Worm (Caenorhabditis elegans) whole organism, L2 larva: ENCODE measurements around the gene F17C11.12.
A peak's percentile ranks its signal among the peaks of the same experiment; 100 is the strongest.

Experiments
- C34F6.9 ChIP-seq: fragments of 150-350 bp; optimal IDR thresholded peaks from 2 replicates; lab custom pipeline; 2014; ENCODE audit warnings: missing biosample characterization, missing genetic modification characterization
- R02D3.7 ChIP-seq: fragments of 150-350 bp; optimal IDR thresholded peaks from 2 replicates; lab custom pipeline; 2014; ENCODE audit warnings: missing biosample characterization, missing genetic modification characterization
- ZK546.5 ChIP-seq: sonication (generic microtip); optimal IDR thresholded peaks from 2 replicates; lab custom pipeline; 2017; ENCODE audit warnings: missing biosample characterization, missing genetic modification characterization
- alr-1 ChIP-seq: fragments of 150-350 bp; optimal IDR thresholded peaks from 2 replicates; lab custom pipeline; 2014; ENCODE audit warnings: missing biosample characterization, missing genetic modification characterization
- ama-1 ChIP-seq: fragments of 150-350 bp; optimal IDR thresholded peaks from 2 replicates; lab custom pipeline; 2018; ENCODE audit warnings: inconsistent platforms
- ceh-16 ChIP-seq: fragments of 150-350 bp; optimal IDR thresholded peaks from 2 replicates; lab custom pipeline; 2014; ENCODE audit warnings: missing biosample characterization, missing genetic modification characterization
- egl-27 ChIP-seq: sonication (generic microtip); optimal IDR thresholded peaks from 3 replicates; lab custom pipeline; 2017; ENCODE audit warnings: missing biosample characterization, missing genetic modification reagents, missing genetic modification characterization
- elt-3 ChIP-seq: sonication (generic microtip); optimal IDR thresholded peaks from 2 replicates; lab custom pipeline; 2017; ENCODE audit warnings: missing biosample characterization, missing genetic modification characterization
- gmeb-1 ChIP-seq: fragments of 150-350 bp; optimal IDR thresholded peaks from 2 replicates; lab custom pipeline; 2014; ENCODE audit warnings: missing biosample characterization, missing genetic modification characterization
- lin-11 ChIP-seq: fragments of 150-350 bp; sonication (generic microtip); optimal IDR thresholded peaks from 2 replicates; lab custom pipeline; 2014; ENCODE audit warnings: missing biosample characterization, missing genetic modification characterization, inconsistent platforms, mixed read lengths
- lin-13 ChIP-seq: fragments of 150-350 bp; optimal IDR thresholded peaks from 2 replicates; lab custom pipeline; 2014; ENCODE audit warnings: missing biosample characterization, missing genetic modification reagents, missing genetic modification characterization
- lin-39 ChIP-seq: fragments of 150-350 bp; optimal IDR thresholded peaks from 2 replicates; lab custom pipeline; 2014; ENCODE audit warnings: missing biosample characterization, missing genetic modification reagents, missing genetic modification characterization
- lsy-2 ChIP-seq, 2 experiments: fragments of 150-350 bp in 1 of 2; sonication (generic microtip) in 1 of 2; optimal IDR thresholded peaks; 2 replicates each; lab custom pipeline; 2014 to 2017; ENCODE audit warnings: missing biosample characterization in 2 of 2, missing genetic modification characterization in 2 of 2
- mab-5 ChIP-seq: fragments of 150-350 bp; optimal IDR thresholded peaks from 2 replicates; lab custom pipeline; 2014; ENCODE audit warnings: missing biosample characterization, missing genetic modification characterization
- mdl-1 ChIP-seq, 2 experiments: fragments of 150-350 bp in 1 of 2; sonication (generic microtip) in 1 of 2; optimal IDR thresholded peaks; 2 replicates each; lab custom pipeline; 2017; ENCODE audit warnings: missing biosample characterization in 2 of 2, missing genetic modification characterization in 2 of 2
- nhr-10 ChIP-seq: sonication (generic microtip); optimal IDR thresholded peaks from 2 replicates; lab custom pipeline; 2017; ENCODE audit warnings: missing biosample characterization, missing genetic modification characterization
- nhr-11 ChIP-seq: fragments of 150-350 bp; optimal IDR thresholded peaks from 2 replicates; lab custom pipeline; 2014; ENCODE audit warnings: missing biosample characterization, missing genetic modification characterization
- nhr-23 ChIP-seq: fragments of 150-350 bp; optimal IDR thresholded peaks from 2 replicates; lab custom pipeline; 2014; ENCODE audit warnings: missing biosample characterization, missing genetic modification reagents, missing genetic modification characterization
- nhr-237 ChIP-seq: fragments of 150-350 bp; optimal IDR thresholded peaks from 2 replicates; lab custom pipeline; 2014; ENCODE audit warnings: missing biosample characterization, missing genetic modification characterization
- nhr-25 ChIP-seq: fragments of 150-350 bp; sonication (generic microtip); optimal IDR thresholded peaks from 3 replicates; lab custom pipeline; 2014; ENCODE audit warnings: missing biosample characterization, missing genetic modification characterization
- nhr-6 ChIP-seq: fragments of 150-350 bp; optimal IDR thresholded peaks from 2 replicates; lab custom pipeline; 2014; ENCODE audit warnings: missing biosample characterization, missing genetic modification characterization
- peb-1 ChIP-seq: fragments of 150-350 bp; optimal IDR thresholded peaks from 2 replicates; lab custom pipeline; 2014; ENCODE audit warnings: missing biosample characterization, missing genetic modification characterization
- sem-4 ChIP-seq: fragments of 150-350 bp; optimal IDR thresholded peaks from 2 replicates; lab custom pipeline; 2014; ENCODE audit warnings: missing biosample characterization, missing genetic modification reagents, missing genetic modification characterization
- skn-1 ChIP-seq: sonication (generic microtip); optimal IDR thresholded peaks from 2 replicates; lab custom pipeline; 2017; ENCODE audit warnings: missing biosample characterization, missing genetic modification characterization
- sma-3 ChIP-seq: sonication (generic microtip); optimal IDR thresholded peaks from 2 replicates; lab custom pipeline; 2016; ENCODE audit warnings: missing genetic modification reagents, missing genetic modification characterization, missing compliant biosample characterization
- sma-9 ChIP-seq, 2 experiments: fragments of 150-350 bp in 1 of 2; sonication (generic microtip) in 1 of 2; optimal IDR thresholded peaks; 2 replicates each; lab custom pipeline; 2014 to 2016; ENCODE audit warnings: missing genetic modification characterization in 2 of 2, mild to moderate bottlenecking in 1 of 2, missing biosample characterization in 1 of 2, missing compliant biosample characterization in 1 of 2, missing genetic modification reagents in 1 of 2, moderate library complexity in 1 of 2
- snpc-4 ChIP-seq: fragments of 150-350 bp; optimal IDR thresholded peaks from 2 replicates; lab custom pipeline; 2014; ENCODE audit warnings: missing biosample characterization, missing genetic modification characterization
- unc-55 ChIP-seq: fragments of 150-350 bp; sonication (generic microtip); optimal IDR thresholded peaks from 3 replicates; lab custom pipeline; 2014; ENCODE audit warnings: missing biosample characterization, missing genetic modification reagents, missing genetic modification characterization
- zag-1 ChIP-seq: fragments of 150-350 bp; optimal IDR thresholded peaks from 2 replicates; lab custom pipeline; 2014; ENCODE audit warnings: missing biosample characterization, missing genetic modification characterization
- ztf-1 ChIP-seq: fragments of 200-800 bp; sonication (Bioruptor generic); conservative IDR thresholded peaks from 2 replicates; pipeline ENCODE4 v1.3.6; 2022; ENCODE audit warnings: missing genetic modification characterization, missing compliant biosample characterization
- ztf-11 ChIP-seq: sonication (generic microtip); optimal IDR thresholded peaks from 2 replicates; lab custom pipeline; 2017; ENCODE audit warnings: missing biosample characterization, missing genetic modification characterization

Gene F17C11.12

DNA sequence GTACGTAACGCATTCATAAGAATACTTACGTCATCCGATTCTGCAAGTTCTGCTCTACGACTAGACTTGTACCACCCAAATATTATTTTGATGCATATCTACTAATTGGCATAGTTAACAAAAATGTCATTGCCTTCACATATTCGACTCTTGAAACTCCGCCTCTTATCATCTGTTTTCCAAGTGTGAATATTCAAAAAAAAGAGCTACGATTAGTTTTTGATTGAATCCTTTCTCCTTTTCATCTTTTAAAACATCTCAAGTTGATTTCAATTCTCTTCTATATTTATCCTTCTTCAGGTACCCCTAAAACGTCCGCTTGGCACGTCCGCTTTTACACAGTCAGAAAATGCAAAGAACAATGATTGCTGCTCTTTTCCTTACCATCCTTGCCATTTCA lies 11.2 kb upstream of the F17C11.12 start, which contains the start of gene F17C11.2:
TSS of gene F17C11.2 (plus strand) at position 301 of the 400 bp plus-strand sequence.
- TF ChIP-seq gmeb-1 (tag; lab: Kevin White, UChicago) (no peak), nhr-6 (tag; lab: Kevin White, UChicago) (no peak), elt-3 (tag; lab: Kevin White, UChicago) (no peak), nhr-25 (tag; lab: Kevin White, UChicago) (no peak), sma-9 (GFP tag; optimal IDR thresholded peaks at IDR 0.05; lab: Kevin White, UChicago) (no peak), sma-9 (tag; optimal IDR thresholded peaks at IDR 0.05; lab: Kevin White, UChicago) (no peak), C34F6.9 (tag; lab: Kevin White, UChicago) (no peak), zag-1 (tag; lab: Kevin White, UChicago) (no peak), egl-27 (tag; lab: Kevin White, UChicago) (no peak), ZK546.5 (tag; lab: Kevin White, UChicago) (no peak), nhr-23 (tag; lab: Kevin White, UChicago) (no peak), peb-1 (no peak), sem-4 (no peak), sma-3 (GFP tag; lab: Kevin White, UChicago) (no peak), ztf-1 (GFP tag; lab: Robert Waterston, UW) (no peak), R02D3.7 (tag; lab: Kevin White, UChicago) (no peak)
- TF ChIP-seq, all 48 proteins: peak for 0

DNA sequence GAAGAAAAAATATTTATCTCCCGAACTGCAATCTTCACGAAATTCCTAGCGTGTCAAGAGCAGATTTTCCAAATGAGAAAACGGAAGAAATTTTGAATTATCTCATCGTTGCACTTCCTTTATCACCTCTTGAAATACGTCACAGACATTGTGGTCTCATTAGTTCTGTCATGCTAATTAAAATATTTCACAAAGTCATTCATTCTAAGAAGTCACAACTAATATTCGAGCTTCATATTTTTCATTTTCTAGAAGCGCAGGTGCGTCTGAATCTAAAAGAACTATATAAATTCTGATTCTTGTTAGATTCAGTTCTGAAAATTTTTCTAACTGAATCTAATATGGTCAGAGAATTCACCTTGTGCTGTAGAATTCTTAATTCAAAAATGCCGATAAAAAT lies 10.5 kb upstream of the F17C11.12 start:
- TF ChIP-seq nhr-25 (tag; lab: Kevin White, UChicago) (no peak), sma-3 (GFP tag; lab: Kevin White, UChicago) (no peak), ZK546.5 (tag; lab: Kevin White, UChicago) (no peak), unc-55 (GFP tag; lab: Kevin White, UChicago) (no peak), C34F6.9 (tag; lab: Kevin White, UChicago) (no peak), ztf-11 (tag; lab: Kevin White, UChicago) (no peak), mdl-1 (tag; optimal IDR thresholded peaks at IDR 0.05; lab: Kevin White, UChicago) (no peak), sma-9 (GFP tag; optimal IDR thresholded peaks at IDR 0.05; lab: Kevin White, UChicago) (no peak), sma-9 (tag; optimal IDR thresholded peaks at IDR 0.05; lab: Kevin White, UChicago) (no peak), lin-13 (no peak), alr-1 (tag; lab: Kevin White, UChicago) (no peak), nhr-10 (tag; lab: Kevin White, UChicago) (no peak), nhr-237 (no peak), nhr-6 (tag; lab: Kevin White, UChicago) (no peak), R02D3.7 (tag; lab: Kevin White, UChicago) (no peak), lin-11 (no peak), ama-1 (no peak), egl-27 (tag; lab: Kevin White, UChicago) (no peak), mab-5 (tag; lab: Kevin White, UChicago) (no peak)

DNA sequence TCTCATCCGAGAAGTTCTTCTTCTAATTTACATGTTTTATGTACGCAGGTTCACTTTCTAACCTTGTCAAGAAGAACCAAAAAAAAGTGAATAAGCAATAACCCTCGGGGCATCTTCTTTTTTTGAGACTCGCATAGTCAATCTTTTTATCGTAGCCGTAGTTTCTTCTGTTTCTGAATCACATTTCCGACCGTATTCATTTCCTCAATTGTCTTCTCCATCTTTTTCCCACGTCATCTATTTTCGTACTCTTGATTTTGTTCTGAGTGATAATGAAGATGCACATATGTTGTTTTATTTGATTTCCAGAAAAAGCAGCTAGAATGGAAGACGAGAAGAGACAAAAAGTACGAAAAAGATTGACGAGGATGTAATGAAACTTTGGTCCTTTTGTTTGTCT lies 8.2 kb upstream of the F17C11.12 start:
- TF ChIP-seq lsy-2 (tag; optimal IDR thresholded peaks at IDR 0.05; lab: Kevin White, UChicago) (peak in 1 of 2 experiments; percentile 15), snpc-4 (tag; lab: Kevin White, UChicago) (no peak)

ce11 chrV:10942161-10942560 lies 5.4 kb upstream of the F17C11.12 start, which contains the start of gene zip-9:
Gene zip-9, plus strand, starts transcription at chrV:10942461.
- TF ChIP-seq lin-39 (tag; lab: Kevin White, UChicago) (no peak), ztf-1 (GFP tag; lab: Robert Waterston, UW) (no peak), skn-1 (no peak), alr-1 (tag; lab: Kevin White, UChicago) (no peak), egl-27 (tag; lab: Kevin White, UChicago) (no peak), nhr-237 (no peak), nhr-11 (tag; lab: Kevin White, UChicago) (no peak), C34F6.9 (tag; lab: Kevin White, UChicago) (no peak), mab-5 (tag; lab: Kevin White, UChicago) (no peak), ceh-16 (tag; lab: Kevin White, UChicago) (no peak), ZK546.5 (tag; lab: Kevin White, UChicago) (no peak), R02D3.7 (tag; lab: Kevin White, UChicago) (no peak)

DNA sequence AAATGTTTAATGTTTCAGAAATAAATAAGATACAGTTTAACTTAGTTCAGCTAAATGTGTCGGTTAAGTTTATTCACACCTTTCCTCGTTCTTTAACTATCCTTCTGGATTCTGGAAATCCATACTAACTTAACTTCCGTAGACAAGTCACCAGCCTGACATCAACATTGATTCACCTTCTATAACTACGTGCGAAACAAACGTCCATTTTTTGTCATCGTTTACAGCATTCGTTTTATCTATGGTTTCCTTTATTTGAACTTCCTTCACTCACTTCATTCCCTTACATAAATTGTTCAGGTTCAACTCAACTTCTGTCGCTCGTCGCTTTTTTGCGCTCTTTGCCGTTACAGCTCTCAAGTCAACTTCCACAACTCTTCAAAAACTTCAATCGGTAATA lies 4.4 kb upstream of the F17C11.12 start, which contains the start of gene F17C11.26:
TSS of gene F17C11.26 (plus strand) at position 301 of the 400 bp plus-strand sequence.
- TF ChIP-seq nhr-25 (tag; lab: Kevin White, UChicago) (no peak), ZK546.5 (tag; lab: Kevin White, UChicago) (no peak), zag-1 (tag; lab: Kevin White, UChicago) (no peak), lin-11 (no peak), nhr-23 (tag; lab: Kevin White, UChicago) (no peak), sem-4 (no peak)
- TF ChIP-seq, all 48 proteins: peak for 0
